Worm (Caenorhabditis elegans) whole organism, L4 larva: ENCODE measurements around the gene C07A4.2.

Source experiments
- F49E8.2 ChIP-seq: sonication (generic microtip); optimal IDR thresholded peaks from 2 replicates; lab custom pipeline; 2016; ENCODE audit warnings: missing compliant biosample characterization, mild to moderate bottlenecking, missing genetic modification characterization, borderline replicate concordance
- Y48G9A.11 ChIP-seq: fragments of 200-800 bp; sonication (Bioruptor generic); IDR thresholded peaks from 2 replicates; pipeline ENCODE4 v1.3.6; 2022; ENCODE audit warnings: missing genetic modification reagents, missing genetic modification characterization, missing compliant biosample characterization
- ZK546.5 ChIP-seq, 2 experiments: sonication (generic microtip); optimal IDR thresholded peaks; 2 replicates each; lab custom pipeline; 2017; ENCODE audit warnings: missing biosample characterization in 2 of 2, missing genetic modification characterization in 2 of 2
- aha-1 ChIP-seq: fragments of 150-350 bp; peaks from one replicate; lab custom pipeline; 2014; ENCODE audit warnings: missing biosample characterization, missing genetic modification characterization
- arid-1 ChIP-seq: fragments of 200-800 bp; sonication (Bioruptor generic); conservative IDR thresholded peaks from 2 replicates; pipeline ENCODE4 v1.3.6; 2022; ENCODE audit warnings: missing genetic modification reagents, missing genetic modification characterization, missing compliant biosample characterization
- attf-4 ChIP-seq: sonication (generic microtip); optimal IDR thresholded peaks from 3 replicates; lab custom pipeline; 2017; ENCODE audit warnings: missing biosample characterization, missing genetic modification characterization
- ceh-28 ChIP-seq: fragments of 150-350 bp; optimal IDR thresholded peaks from 2 replicates; lab custom pipeline; 2014; ENCODE audit warnings: missing biosample characterization, missing genetic modification reagents, missing genetic modification characterization
- ceh-44 ChIP-seq: fragments of 200-800 bp; sonication (Bioruptor generic); IDR thresholded peaks from 2 replicates; pipeline ENCODE4 v1.3.6; 2022; ENCODE audit warnings: missing genetic modification reagents, missing genetic modification characterization, missing compliant biosample characterization
- ces-1 ChIP-seq: fragments of 150-350 bp; sonication (generic microtip); optimal IDR thresholded peaks from 4 replicates; lab custom pipeline; 2014; ENCODE audit warnings: missing biosample characterization, missing genetic modification reagents, missing genetic modification characterization
- cey-2 ChIP-seq: sonication (generic microtip); optimal IDR thresholded peaks from 3 replicates; lab custom pipeline; 2017; ENCODE audit warnings: missing genetic modification characterization, mild to moderate bottlenecking, missing compliant biosample characterization, antibody characterized with exemption, borderline replicate concordance; ENCODE audit not compliant: insufficient read depth
- daf-12 ChIP-seq: fragments of 150-350 bp; optimal IDR thresholded peaks from 2 replicates; lab custom pipeline; 2014; ENCODE audit warnings: missing biosample characterization, missing genetic modification reagents, missing genetic modification characterization
- dmd-6 ChIP-seq: fragments of 200-800 bp; sonication (Bioruptor generic); IDR thresholded peaks from 2 replicates; pipeline ENCODE4 v1.3.6; 2022; ENCODE audit warnings: missing genetic modification reagents, missing genetic modification characterization, missing compliant biosample characterization
- duxl-1 ChIP-seq: sonication (generic microtip); optimal IDR thresholded peaks from 2 replicates; lab custom pipeline; 2016; ENCODE audit warnings: mild to moderate bottlenecking, missing genetic modification characterization, moderate library complexity, missing compliant biosample characterization; ENCODE audit not compliant: poor library complexity
- egl-43 ChIP-seq: fragments of 200-800 bp; sonication (Bioruptor generic); IDR thresholded peaks from 2 replicates; pipeline ENCODE4 v1.3.6; 2022; ENCODE audit warnings: missing genetic modification reagents, missing genetic modification characterization, missing compliant biosample characterization
- fkh-10 ChIP-seq: fragments of 150-350 bp; optimal IDR thresholded peaks from 2 replicates; lab custom pipeline; 2014; ENCODE audit warnings: missing biosample characterization, missing genetic modification reagents, missing genetic modification characterization
- hlh-30 ChIP-seq: sonication (generic microtip); optimal IDR thresholded peaks from 2 replicates; lab custom pipeline; 2017; ENCODE audit warnings: antibody characterized with exemption, mild to moderate bottlenecking, missing genetic modification characterization, missing compliant biosample characterization; ENCODE audit not compliant: insufficient read depth
- hmg-1.1 ChIP-seq: fragments of 200-800 bp; sonication (Bioruptor generic); IDR thresholded peaks from 2 replicates; pipeline ENCODE4 v1.3.6; 2022; ENCODE audit warnings: missing genetic modification reagents, missing genetic modification characterization, missing compliant biosample characterization
- lim-7 ChIP-seq: fragments of 200-800 bp; sonication (Bioruptor generic); IDR thresholded peaks from 2 replicates; pipeline ENCODE4 v1.3.6; 2022; ENCODE audit warnings: missing genetic modification characterization, missing compliant biosample characterization
- lin-13 ChIP-seq: fragments of 150-350 bp; optimal IDR thresholded peaks from 2 replicates; lab custom pipeline; 2014; ENCODE audit warnings: missing biosample characterization, missing genetic modification reagents, missing genetic modification characterization
- lin-29 ChIP-seq: fragments of 200-800 bp; sonication (Bioruptor generic); IDR thresholded peaks from 2 replicates; pipeline ENCODE4 v1.3.6; 2022; ENCODE audit warnings: missing genetic modification reagents, missing genetic modification characterization, missing compliant biosample characterization
- lir-3 ChIP-seq: sonication (generic microtip); optimal IDR thresholded peaks from 2 replicates; lab custom pipeline; 2016; ENCODE audit warnings: mild to moderate bottlenecking, missing genetic modification characterization, missing compliant biosample characterization
- madf-5 ChIP-seq, 2 experiments: fragments of 200-800 bp; sonication (Bioruptor generic); IDR thresholded peaks; 2 replicates each; pipeline ENCODE4 v1.3.6; 2022; ENCODE audit warnings: missing compliant biosample characterization in 2 of 2, missing genetic modification characterization in 2 of 2
- mdl-1 ChIP-seq, 2 experiments: fragments of 150-350 bp in 1 of 2; sonication (generic microtip) in 1 of 2; optimal IDR thresholded peaks; 2 replicates each; lab custom pipeline; 2014 to 2017; ENCODE audit warnings: missing biosample characterization in 2 of 2, missing genetic modification characterization in 2 of 2
- mdt-29 ChIP-seq: fragments of 200-800 bp; sonication (Bioruptor generic); IDR thresholded peaks from 2 replicates; pipeline ENCODE4 v1.3.6; 2022; ENCODE audit warnings: missing genetic modification reagents, missing genetic modification characterization, missing compliant biosample characterization
- mes-2 ChIP-seq: sonication (generic microtip); optimal IDR thresholded peaks from 2 replicates; lab custom pipeline; 2016; ENCODE audit warnings: missing genotype, mild to moderate bottlenecking, missing genetic modification characterization, missing compliant biosample characterization; ENCODE audit not compliant: poor library complexity, severe bottlenecking
- nhr-10 ChIP-seq: fragments of 150-350 bp; optimal IDR thresholded peaks from 2 replicates; lab custom pipeline; 2014; ENCODE audit warnings: missing biosample characterization, missing genetic modification characterization
- nhr-102 ChIP-seq: sonication (generic microtip); optimal IDR thresholded peaks from 2 replicates; lab custom pipeline; 2016; ENCODE audit warnings: mild to moderate bottlenecking, missing genetic modification characterization, moderate library complexity, missing compliant biosample characterization
- nhr-11 ChIP-seq: fragments of 150-350 bp; optimal IDR thresholded peaks from 2 replicates; lab custom pipeline; 2014; ENCODE audit warnings: missing biosample characterization, missing genetic modification characterization
- nhr-111 ChIP-seq: fragments of 200-800 bp; sonication (Bioruptor generic); optimal IDR thresholded peaks from 2 replicates; lab custom pipeline; 2018; ENCODE audit warnings: mild to moderate bottlenecking, missing genetic modification characterization, missing compliant biosample characterization
- nhr-237 ChIP-seq: sonication (generic microtip); optimal IDR thresholded peaks from 2 replicates; lab custom pipeline; 2017; ENCODE audit warnings: missing biosample characterization, missing genetic modification characterization
- nhr-28 ChIP-seq: fragments of 150-350 bp; optimal IDR thresholded peaks from 2 replicates; lab custom pipeline; 2014; ENCODE audit warnings: missing biosample characterization, missing genetic modification characterization
- nhr-41 ChIP-seq: fragments of 200-800 bp; sonication (Bioruptor generic); IDR thresholded peaks from 2 replicates; pipeline ENCODE4 v1.3.6; 2022; ENCODE audit warnings: missing genetic modification reagents, missing genetic modification characterization, missing compliant biosample characterization
- nhr-6 ChIP-seq: fragments of 150-350 bp; optimal IDR thresholded peaks from 2 replicates; lab custom pipeline; 2014; ENCODE audit warnings: missing biosample characterization, missing genetic modification characterization
- nhr-77 ChIP-seq: fragments of 150-350 bp; optimal IDR thresholded peaks from 2 replicates; lab custom pipeline; 2014; ENCODE audit warnings: missing biosample characterization, missing genetic modification characterization
- php-3 ChIP-seq: fragments of 200-800 bp; sonication (Bioruptor generic); IDR thresholded peaks from 2 replicates; pipeline ENCODE4 v1.3.6; 2022; ENCODE audit warnings: missing genetic modification reagents, missing genetic modification characterization, missing compliant biosample characterization
- set-16 ChIP-seq: fragments of 200-800 bp; sonication (Bioruptor generic); IDR thresholded peaks from 2 replicates; pipeline ENCODE4 v1.3.6; 2022; ENCODE audit warnings: missing genetic modification reagents, missing genetic modification characterization, missing compliant biosample characterization
- snpc-1.2 ChIP-seq: fragments of 200-800 bp; sonication (Bioruptor generic); IDR thresholded peaks from 2 replicates; pipeline ENCODE4 v1.3.6; 2022; ENCODE audit warnings: missing genetic modification reagents, missing genetic modification characterization, missing compliant biosample characterization
- snpc-4 ChIP-seq: fragments of 150-350 bp; optimal IDR thresholded peaks from 2 replicates; lab custom pipeline; 2014; ENCODE audit warnings: missing biosample characterization, missing genetic modification characterization
- spr-1 ChIP-seq: sonication (generic microtip); optimal IDR thresholded peaks from 2 replicates; lab custom pipeline; 2016; ENCODE audit warnings: mild to moderate bottlenecking, missing genetic modification characterization, missing compliant biosample characterization
- unc-62 ChIP-seq, 3 experiments: fragments of 150-350 bp in 1 of 3; sonication (generic microtip); optimal IDR thresholded peaks in 2 of 3; peaks in 1 of 3; 1 replicate in 1 of 3; 2 replicates in 2 of 3; lab custom pipeline; 2014 to 2017; ENCODE audit warnings: missing biosample characterization in 3 of 3, missing genetic modification characterization in 3 of 3, missing genetic modification reagents in 3 of 3, missing genotype in 1 of 3
- zag-1 ChIP-seq: fragments of 150-350 bp; optimal IDR thresholded peaks from 2 replicates; lab custom pipeline; 2014; ENCODE audit warnings: missing biosample characterization, missing genetic modification characterization
- zfp-3 ChIP-seq: fragments of 200-800 bp; sonication (Bioruptor generic); conservative IDR thresholded peaks from 2 replicates; pipeline ENCODE4 v1.3.6; 2022; ENCODE audit warnings: missing genetic modification reagents, missing genetic modification characterization, missing compliant biosample characterization
- ztf-11 ChIP-seq: fragments of 150-350 bp; optimal IDR thresholded peaks from 2 replicates; lab custom pipeline; 2014; ENCODE audit warnings: missing biosample characterization, missing genetic modification characterization
- ztf-7 ChIP-seq: fragments of 150-350 bp; optimal IDR thresholded peaks from 2 replicates; lab custom pipeline; 2014; ENCODE audit warnings: missing biosample characterization, missing genetic modification characterization

The C07A4.2 gene

ce11 chrX:10148235-10148872 lies 23.6 kb upstream of the C07A4.2 start (continued):
- TF ChIP-seq spr-1 (tag; lab: Kevin White, UChicago), result peak; percentile 13
- TF ChIP-seq egl-43 (GFP tag; lab: Robert Waterston, UW), result peak; percentile 68; the same call in 1 of the 2 replicates
- TF ChIP-seq nhr-10 (tag; lab: Kevin White, UChicago), result no peak
- TF ChIP-seq mes-2 (tag; lab: Kevin White, UChicago), result peak; percentile 45
- TF ChIP-seq attf-4 (tag; lab: Kevin White, UChicago), result no peak
- no peak for TF ChIP-seq zag-1 (tag; lab: Kevin White, UChicago)
- TF ChIP-seq lim-7, result peak; percentile 80
- no peak for TF ChIP-seq Y48G9A.11
- no peak for TF ChIP-seq nhr-6 (tag; lab: Kevin White, UChicago)
- TF ChIP-seq dmd-6 (GFP tag; lab: Robert Waterston, UW), result no peak
- TF ChIP-seq snpc-1.2 (GFP tag; lab: Robert Waterston, UW), result peak; percentile 92
- no peak for TF ChIP-seq lin-29 (GFP tag; lab: Robert Waterston, UW)
- TF ChIP-seq mdt-29 (GFP tag; lab: Robert Waterston, UW), result no peak
- peak; percentile 46 for TF ChIP-seq F49E8.2
- no peak for TF ChIP-seq nhr-77 (tag; lab: Kevin White, UChicago)
- peak; percentile 54 for TF ChIP-seq lir-3 (tag; lab: Kevin White, UChicago)
- TF ChIP-seq lin-13, result peak; percentile 21
- TF ChIP-seq ZK546.5 (tag; optimal IDR thresholded peaks at IDR 0.05; lab: Kevin White, UChicago), result no peak
- no peak for TF ChIP-seq cey-2
- peak; percentile 49 for TF ChIP-seq arid-1 (GFP tag; lab: Robert Waterston, UW)
- no peak for TF ChIP-seq duxl-1 (tag; lab: Kevin White, UChicago)
- peak; percentile 38 for TF ChIP-seq hlh-30
- TF ChIP-seq ztf-11, result no peak
- no peak for TF ChIP-seq unc-62 (GFP tag; optimal IDR thresholded peaks at IDR 0.05 in 1 of 2; lab: Kevin White, UChicago)
- TF ChIP-seq unc-62 (tag; optimal IDR thresholded peaks at IDR 0.05; lab: Kevin White, UChicago), result no peak
- TF ChIP-seq daf-12, result no peak
- no peak for TF ChIP-seq ceh-44 (GFP tag; lab: Robert Waterston, UW)
- TF ChIP-seq nhr-237 (tag; lab: Kevin White, UChicago), result no peak
- TF ChIP-seq mdl-1 (tag; optimal IDR thresholded peaks at IDR 0.05; lab: Kevin White, UChicago), result no peak
- peak; percentile 41 for TF ChIP-seq nhr-102 (tag; lab: Kevin White, UChicago)
- no peak for TF ChIP-seq nhr-41 (GFP tag; lab: Robert Waterston, UW)
- TF ChIP-seq madf-5 (GFP tag; IDR thresholded peaks at IDR 0.05; lab: Robert Waterston, UW), result peak in 1 of 2 experiments; percentile 53; a peak in 1 of 4 replicates
- TF ChIP-seq snpc-4 (tag; lab: Kevin White, UChicago), result no peak
- TF ChIP-seq set-16 (GFP tag; lab: Robert Waterston, UW), result no peak
- no peak for TF ChIP-seq nhr-28 (tag; lab: Kevin White, UChicago)

DNA sequence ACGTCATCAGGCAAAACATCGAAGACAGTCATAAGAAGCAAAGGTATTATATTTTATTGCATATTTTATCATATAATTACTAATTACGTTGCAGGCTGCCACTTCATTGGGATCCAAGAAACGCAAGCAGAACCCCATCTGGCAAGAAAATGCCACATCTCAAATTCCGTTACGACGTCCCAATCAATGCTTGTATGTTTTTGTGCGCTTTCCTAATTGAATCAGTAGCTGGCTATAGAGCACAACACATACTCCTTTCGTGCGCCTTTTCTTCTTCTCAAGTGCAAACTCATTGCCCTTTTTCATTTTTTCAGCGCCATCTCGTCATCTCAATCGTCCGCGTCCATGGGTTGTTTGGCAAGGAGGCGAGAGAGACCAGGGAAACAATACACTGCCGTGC lies 21.1 kb upstream of the C07A4.2 start:
- peak; percentile 84 for TF ChIP-seq ces-1 (GFP tag; lab: Kevin White, UChicago)
- TF ChIP-seq ztf-7 (tag; lab: Kevin White, UChicago), result no peak

- peak; percentile 22; the same call in 1 of the 2 replicates for TF ChIP-seq hmg-1.1 (GFP tag; lab: Robert Waterston, UW)
- no peak for TF ChIP-seq madf-5 (GFP tag; IDR thresholded peaks at IDR 0.05; lab: Robert Waterston, UW)
- TF ChIP-seq unc-62 (GFP tag; optimal IDR thresholded peaks at IDR 0.05 in 1 of 2; lab: Kevin White, UChicago), result peak in 1 of 2 experiments; percentile 96
- no peak for TF ChIP-seq unc-62 (tag; optimal IDR thresholded peaks at IDR 0.05; lab: Kevin White, UChicago)
- no peak for TF ChIP-seq php-3
- peak; percentile 98 for TF ChIP-seq aha-1 (tag; lab: Kevin White, UChicago)
- TF ChIP-seq lim-7, result no peak
- no peak for TF ChIP-seq nhr-111 (GFP tag; lab: Kevin White, UChicago)
- no peak for TF ChIP-seq ceh-28 (tag; lab: Kevin White, UChicago)
- peak; percentile 5 for TF ChIP-seq fkh-10 (GFP tag; lab: Kevin White, UChicago)
- TF ChIP-seq zfp-3 (GFP tag; lab: Robert Waterston, UW), result no peak
- no peak for TF ChIP-seq nhr-11 (tag; lab: Kevin White, UChicago)
- TF ChIP-seq, all 104 proteins: peak for 4
Observed at ce11 chrX:10154317-10154942, 17.6 kb upstream of the C07A4.2 start, which contains the start of gene F09B9.5. F09B9.5 (plus strand) TSS chrX:10154817.
